Worm (Caenorhabditis elegans): Measurements from ENCODE around the gene fbxa-141.

The fbxa-141 gene

DNA sequence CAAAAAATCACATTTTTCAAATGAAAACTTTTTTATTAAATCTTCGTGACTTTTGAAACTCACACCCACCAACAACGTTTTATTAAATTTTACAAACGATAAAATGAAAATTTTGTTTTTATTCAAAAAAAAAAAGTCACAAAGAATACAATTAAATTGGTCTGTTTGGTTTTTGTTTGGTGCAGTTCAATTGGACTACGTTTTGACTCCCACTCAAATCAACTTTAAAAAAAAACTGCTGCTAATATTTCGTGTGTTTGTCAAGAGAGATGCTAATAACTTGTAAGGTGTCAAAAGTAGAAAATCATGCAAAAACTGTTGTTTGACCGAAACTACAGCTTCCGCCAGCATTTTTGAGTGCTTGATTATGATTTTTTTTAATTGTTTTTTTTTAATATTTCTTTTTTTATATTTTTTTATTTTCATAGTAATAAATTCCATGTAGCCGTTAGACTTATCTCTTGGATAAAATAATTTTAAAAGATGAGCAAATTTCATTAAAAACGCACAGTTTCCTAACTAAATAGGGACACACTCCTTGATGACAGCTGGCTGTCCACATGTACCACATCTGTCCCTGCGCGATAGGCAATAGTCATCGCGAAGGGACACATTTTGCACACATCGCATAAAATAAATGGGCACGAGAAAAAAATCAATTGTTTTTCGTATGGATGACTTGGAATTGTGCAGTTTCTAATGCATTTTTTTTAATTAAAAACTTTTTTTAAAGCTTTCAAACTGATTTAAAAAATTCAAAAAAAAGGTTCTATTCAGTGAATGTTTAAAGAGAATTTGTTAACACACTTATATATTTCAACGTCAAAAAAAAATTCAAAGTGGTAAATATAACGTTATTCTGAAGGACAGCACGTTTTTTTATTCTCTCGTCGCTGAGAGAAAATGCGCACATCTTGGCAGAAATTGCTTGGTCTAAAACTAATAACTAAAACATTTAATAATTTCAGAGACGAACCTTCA lies 12.9 kb upstream of the fbxa-141 start:
- TF ChIP-seq unc-39 (tag; optimal IDR thresholded peaks at IDR 0.05) (peak; percentile 79), C34F6.9 (tag; optimal IDR thresholded peaks at IDR 0.05) (peak; percentile 99), skn-1 (tag; optimal IDR thresholded peaks at IDR 0.05) (peak; percentile 85), nhr-21 (tag; optimal IDR thresholded peaks at IDR 0.05) (peak; percentile 100), nhr-77 (tag; optimal IDR thresholded peaks at IDR 0.05) (peak; percentile 99), nhr-237 (tag; optimal IDR thresholded peaks at IDR 0.05) (peak; percentile 98), lin-13 (GFP tag; optimal IDR thresholded peaks at IDR 0.05) (peak; percentile 99), mab-5 (tag; optimal IDR thresholded peaks at IDR 0.05) (peak; percentile 99), lin-11 (tag; optimal IDR thresholded peaks at IDR 0.05) (peak; percentile 98), dmd-4 (tag; optimal IDR thresholded peaks at IDR 0.05) (peak; percentile 74), F13H6.1 (tag; optimal IDR thresholded peaks at IDR 0.05) (peak; percentile 99), unc-62 (GFP tag; optimal IDR thresholded peaks at IDR 0.05) (peak; percentile 99), ama-1 (optimal IDR thresholded peaks at IDR 0.05) (peak; percentile 69), elt-1 (tag; optimal IDR thresholded peaks at IDR 0.05) (no peak), egl-27 (tag; optimal IDR thresholded peaks at IDR 0.05) (peak; percentile 98), sem-4 (tag; optimal IDR thresholded peaks at IDR 0.05) (peak; percentile 99), alr-1 (tag; optimal IDR thresholded peaks at IDR 0.05) (no peak), nhr-12 (tag; optimal IDR thresholded peaks at IDR 0.05) (peak; percentile 80), mbf-1 (tag; optimal IDR thresholded peaks at IDR 0.05) (peak; percentile 79), zag-1 (tag; optimal IDR thresholded peaks at IDR 0.05) (peak; percentile 99), nhr-10 (tag; optimal IDR thresholded peaks at IDR 0.05) (peak; percentile 98), R02D3.7 (tag; optimal IDR thresholded peaks at IDR 0.05) (peak; percentile 83), mdl-1 (tag; optimal IDR thresholded peaks at IDR 0.05) (peak; percentile 96 to 97), Y55F3AM.14 (GFP tag; optimal IDR thresholded peaks at IDR 0.05) (peak; percentile 98), nhr-129 (tag; optimal IDR thresholded peaks at IDR 0.05) (peak; percentile 100), ZK546.5 (tag; optimal IDR thresholded peaks at IDR 0.05) (peak; percentile 88), ceh-82 (tag; optimal IDR thresholded peaks at IDR 0.05) (peak; percentile 100), crh-2 (tag; optimal IDR thresholded peaks at IDR 0.05) (peak; percentile 100), sma-3 (GFP tag; optimal IDR thresholded peaks at IDR 0.05) (peak; percentile 99), ztf-11 (tag; optimal IDR thresholded peaks at IDR 0.05) (peak; percentile 82), elt-3 (tag; optimal IDR thresholded peaks at IDR 0.05) (peak; percentile 91), ztf-1 (GFP tag; conservative IDR thresholded peaks at IDR 0.05) (no peak), nhr-11 (tag; optimal IDR thresholded peaks at IDR 0.05) (peak; percentile 81), nhr-25 (tag; optimal IDR thresholded peaks at IDR 0.05) (peak; percentile 99), fos-1 (tag; optimal IDR thresholded peaks at IDR 0.05) (peak; percentile 99), peb-1 (tag; optimal IDR thresholded peaks at IDR 0.05) (no peak), snpc-4 (tag; optimal IDR thresholded peaks at IDR 0.05) (peak; percentile 92), lsy-2 (tag; optimal IDR thresholded peaks at IDR 0.05) (peak; percentile 97), unc-55 (GFP tag; optimal IDR thresholded peaks at IDR 0.05) (peak; percentile 99), nhr-23 (tag; optimal IDR thresholded peaks at IDR 0.05) (no peak), aly-2 (tag; optimal IDR thresholded peaks at IDR 0.05) (peak; percentile 97), ztf-4 (tag; optimal IDR thresholded peaks at IDR 0.05) (peak; percentile 99), sma-9 (GFP tag; optimal IDR thresholded peaks at IDR 0.05) (peak; percentile 99), sma-9 (tag; optimal IDR thresholded peaks at IDR 0.05) (no peak), nhr-6 (tag; optimal IDR thresholded peaks at IDR 0.05) (peak; percentile 99), ceh-16 (tag; optimal IDR thresholded peaks at IDR 0.05) (peak; percentile 97), lin-39 (tag; optimal IDR thresholded peaks at IDR 0.05) (peak; percentile 97), gmeb-1 (tag; optimal IDR thresholded peaks at IDR 0.05) (peak; percentile 94), blmp-1 (tag; optimal IDR thresholded peaks at IDR 0.05; ENCODE audit: insufficient read depth) (peak; percentile 87)

Measured in whole organism, L2 larva.